Worm (Caenorhabditis elegans): ENCODE data around the gene mics-1.

mics-1 gene

DNA sequence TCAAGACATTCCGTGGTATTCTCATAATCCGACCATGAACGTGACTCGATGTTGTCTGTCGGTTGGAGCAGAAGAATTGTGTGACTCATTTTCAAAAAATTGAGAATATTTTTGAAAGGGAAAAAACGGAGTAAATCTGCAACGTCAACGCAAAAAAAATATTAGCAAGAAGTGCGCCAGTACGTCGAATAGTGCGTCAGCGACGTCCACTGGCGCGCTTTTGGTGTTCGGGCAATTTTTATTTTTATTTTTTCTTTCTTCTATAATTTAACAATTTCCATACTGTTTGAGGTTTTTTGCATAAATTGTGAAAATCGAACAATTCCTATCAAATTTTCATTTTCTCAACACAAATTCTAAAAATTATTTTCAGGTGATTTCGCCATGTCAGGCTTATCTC, 812 bp upstream of the mics-1 start, which contains the start of the genes erh-1 and lpd-9:
TSS of gene erh-1 (minus strand) at position 204 of the 400 bp plus-strand sequence.
TSS of gene lpd-9 (plus strand) at position 368 of the 400 bp plus-strand sequence.
- peak; percentile 87 for TF ChIP-seq tbx-2 (tag; optimal IDR thresholded peaks at IDR 0.05)
- TF ChIP-seq efl-1 (optimal IDR thresholded peaks at IDR 0.05) = peak; percentile 76 to 83
- TF ChIP-seq efl-1 (GFP tag; optimal IDR thresholded peaks at IDR 0.05 in 1 of 2) = peak; percentile 77 to 98
- peak; percentile 90 for TF ChIP-seq mep-1 (tag; optimal IDR thresholded peaks at IDR 0.05)
- no peak for TF ChIP-seq ces-1 (GFP tag; optimal IDR thresholded peaks at IDR 0.05)
- peak; percentile 29 for TF ChIP-seq aly-2 (tag; optimal IDR thresholded peaks at IDR 0.05)
- TF ChIP-seq isw-1 (GFP tag; IDR thresholded peaks at IDR 0.05) = peak; percentile 72
- TF ChIP-seq ceh-88 (GFP tag; IDR thresholded peaks at IDR 0.05) = peak; percentile 21; the same call in 1 of the 2 replicates
- peak; percentile 76 for TF ChIP-seq mab-9 (GFP tag; IDR thresholded peaks at IDR 0.05)
- TF ChIP-seq alr-1 (tag; optimal IDR thresholded peaks at IDR 0.05; ENCODE audit: borderline replicate concordance) = no peak
- TF ChIP-seq mdl-1 (tag; optimal IDR thresholded peaks at IDR 0.05) = peak in 1 of 2 experiments; percentile 25
- TF ChIP-seq nhr-19 (GFP tag; conservative IDR thresholded peaks at IDR 0.05) = peak; percentile 85
- TF ChIP-seq sptf-1 (tag; optimal IDR thresholded peaks at IDR 0.05) = no peak
- TF ChIP-seq unc-130 (tag; optimal IDR thresholded peaks at IDR 0.05) = peak; percentile 22
- peak; percentile 75 for TF ChIP-seq egl-13 (tag; optimal IDR thresholded peaks at IDR 0.05)
- peak; percentile 53 for TF ChIP-seq pag-3 (tag; optimal IDR thresholded peaks at IDR 0.05; ENCODE audit: borderline replicate concordance, insufficient read depth)
- TF ChIP-seq F16B12.6 (tag; optimal IDR thresholded peaks at IDR 0.05) = peak; percentile 49
- TF ChIP-seq ztf-11 (tag; optimal IDR thresholded peaks at IDR 0.05) = peak in 1 of 2 experiments; percentile 74
- TF ChIP-seq swsn-7 (tag; optimal IDR thresholded peaks at IDR 0.05) = peak; percentile 87
- TF ChIP-seq hpl-2 (GFP tag; optimal IDR thresholded peaks at IDR 0.05) = no peak
- TF ChIP-seq jun-1 (tag; optimal IDR thresholded peaks at IDR 0.05) = peak; percentile 53
- peak; percentile 37 for TF ChIP-seq nhr-11 (tag; optimal IDR thresholded peaks at IDR 0.05)
- peak; percentile 52 for TF ChIP-seq lin-15B (tag; optimal IDR thresholded peaks at IDR 0.05)
- TF ChIP-seq nhr-90 (tag; optimal IDR thresholded peaks at IDR 0.05; ENCODE audit: poor library complexity) = peak; percentile 85
- no peak for TF ChIP-seq hlh-17 (GFP tag; optimal IDR thresholded peaks at IDR 0.05; ENCODE audit: borderline replicate concordance)
- no peak for TF ChIP-seq pqm-1 (tag; optimal IDR thresholded peaks at IDR 0.05)
- peak in 1 of 6 experiments; percentile 34 for TF ChIP-seq elt-3 (tag; optimal IDR thresholded peaks at IDR 0.05)
- TF ChIP-seq lin-39 (tag; optimal IDR thresholded peaks at IDR 0.05) = peak; percentile 70
- TF ChIP-seq snpc-4 (tag; optimal IDR thresholded peaks at IDR 0.05) = peak; percentile 77
- peak; percentile 70 for TF ChIP-seq irx-1 (tag; optimal IDR thresholded peaks at IDR 0.05)
- TF ChIP-seq zag-1 (tag; optimal IDR thresholded peaks at IDR 0.05) = no peak
- no peak for TF ChIP-seq fkh-4 (tag; optimal IDR thresholded peaks at IDR 0.05; ENCODE audit: borderline replicate concordance)
- peak; percentile 51 for TF ChIP-seq ceh-8 (GFP tag; optimal IDR thresholded peaks at IDR 0.05)
- no peak for TF ChIP-seq fos-1 (tag; optimal IDR thresholded peaks at IDR 0.05)
- TF ChIP-seq lin-14 (GFP tag; optimal IDR thresholded peaks at IDR 0.05) = no peak
- peak; percentile 28 for TF ChIP-seq sox-4 (tag; optimal IDR thresholded peaks at IDR 0.05)
- peak; percentile 87 for TF ChIP-seq nhr-85 (tag)
- TF ChIP-seq ztf-4 (tag; optimal IDR thresholded peaks at IDR 0.05) = no peak
- TF ChIP-seq ceh-90 (tag; optimal IDR thresholded peaks at IDR 0.05) = no peak
- no peak for TF ChIP-seq vab-15 (tag; optimal IDR thresholded peaks at IDR 0.05)
- TF ChIP-seq lin-35 (GFP tag; optimal IDR thresholded peaks at IDR 0.05) = peak; percentile 73 to 87
- peak; percentile 89 for TF ChIP-seq rnt-1 (tag; optimal IDR thresholded peaks at IDR 0.05)
- TF ChIP-seq ama-1 (optimal IDR thresholded peaks at IDR 0.05) = no peak
- TF ChIP-seq pax-3 (tag; optimal IDR thresholded peaks at IDR 0.05) = peak; percentile 19
- peak; percentile 39 for TF ChIP-seq sup-37 (GFP tag; optimal IDR thresholded peaks at IDR 0.05)
- TF ChIP-seq nhr-12 (tag; optimal IDR thresholded peaks at IDR 0.05) = no peak
- TF ChIP-seq nhr-237 (tag; optimal IDR thresholded peaks at IDR 0.05) = no peak
- peak; percentile 57 for TF ChIP-seq C16A3.4 (tag; optimal IDR thresholded peaks at IDR 0.05)
- TF ChIP-seq lir-3 (tag; optimal IDR thresholded peaks at IDR 0.05; ENCODE audit: poor library complexity) = peak; percentile 6
- TF ChIP-seq ceh-63 (GFP tag; optimal IDR thresholded peaks at IDR 0.05) = no peak
- no peak for TF ChIP-seq nhr-28 (tag; optimal IDR thresholded peaks at IDR 0.05)
- no peak for TF ChIP-seq hlh-4 (tag; optimal IDR thresholded peaks at IDR 0.05)
- TF ChIP-seq unc-98 (GFP tag; IDR thresholded peaks at IDR 0.05) = no peak
- peak; percentile 80 for TF ChIP-seq snu-23 (GFP tag; optimal IDR thresholded peaks at IDR 0.05)

All from whole organism, L1 larva.